Worm (Caenorhabditis elegans): ENCODE data around the gene mihp-2.

Gene mihp-2

ce11 chrV:18903472-18903871 is at the start of gene mihp-2:
mihp-2 (plus strand) TSS chrV:18903772.
- TF ChIP-seq him-1 (tag; optimal IDR thresholded peaks at IDR 0.05): no peak
- TF ChIP-seq dao-5 (tag; optimal IDR thresholded peaks at IDR 0.05): no peak
- TF ChIP-seq W03F9.2 (tag; optimal IDR thresholded peaks at IDR 0.05): no peak

DNA sequence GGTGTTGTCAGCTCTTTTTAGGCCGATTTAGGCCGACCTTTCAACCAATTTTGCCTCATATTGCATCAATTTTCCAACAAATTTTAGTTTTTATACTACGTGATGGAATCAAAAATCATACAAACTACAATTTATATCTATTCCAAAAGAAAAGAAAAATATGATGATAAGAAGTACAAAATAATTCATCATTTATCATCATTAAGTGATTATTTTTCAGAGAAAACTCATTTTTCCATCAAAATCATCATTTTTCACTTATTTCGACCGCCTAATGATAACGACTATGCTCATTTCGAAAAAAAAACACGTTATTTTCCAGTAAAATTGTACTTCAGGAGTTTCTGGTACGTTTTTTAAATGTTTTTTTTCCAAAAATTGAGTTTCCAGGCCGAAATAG is 48.8 kb upstream of the mihp-2 start:
- TF ChIP-seq W03F9.2 (tag; optimal IDR thresholded peaks at IDR 0.05) (no peak), him-1 (tag; optimal IDR thresholded peaks at IDR 0.05) (no peak), dao-5 (tag; optimal IDR thresholded peaks at IDR 0.05) (no peak)

- no peak for TF ChIP-seq him-1 (tag; optimal IDR thresholded peaks at IDR 0.05)
- TF ChIP-seq dao-5 (tag; optimal IDR thresholded peaks at IDR 0.05): no peak
- no peak for TF ChIP-seq W03F9.2 (tag; optimal IDR thresholded peaks at IDR 0.05)
Measured at ce11 chrV:18859121-18859520, 44.5 kb upstream of the mihp-2 start, which contains the start of gene wars-1. wars-1 (minus strand) TSS chrV:18859221.

DNA sequence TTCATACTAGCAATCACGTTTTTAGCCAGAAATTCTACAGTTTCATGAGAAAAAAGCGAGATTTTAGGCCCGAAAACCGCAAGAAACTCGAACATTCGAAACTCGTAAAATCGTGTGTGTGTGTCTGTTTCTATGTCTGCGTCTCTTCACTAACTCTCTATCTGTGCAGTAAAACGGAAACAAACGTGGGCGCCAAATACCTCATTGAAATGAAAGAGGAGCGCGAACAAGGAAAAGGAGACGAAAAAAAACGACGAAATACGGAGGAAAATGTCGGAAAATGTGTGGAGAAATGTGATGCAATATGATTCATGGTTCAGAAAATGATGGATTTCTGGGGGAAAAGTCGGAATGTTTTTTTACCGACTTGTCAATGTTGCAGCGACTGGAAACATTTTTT is 35.1 kb upstream of the mihp-2 start:
- TF ChIP-seq dao-5 (tag; optimal IDR thresholded peaks at IDR 0.05) (no peak), him-1 (tag; optimal IDR thresholded peaks at IDR 0.05) (no peak), W03F9.2 (tag; optimal IDR thresholded peaks at IDR 0.05) (no peak)

- TF ChIP-seq W03F9.2 (tag; optimal IDR thresholded peaks at IDR 0.05): no peak
- TF ChIP-seq dao-5 (tag; optimal IDR thresholded peaks at IDR 0.05): no peak
- no peak for TF ChIP-seq him-1 (tag; optimal IDR thresholded peaks at IDR 0.05)
Measured at ce11 chrV:18870955-18871354, 32.6 kb upstream of the mihp-2 start.

DNA sequence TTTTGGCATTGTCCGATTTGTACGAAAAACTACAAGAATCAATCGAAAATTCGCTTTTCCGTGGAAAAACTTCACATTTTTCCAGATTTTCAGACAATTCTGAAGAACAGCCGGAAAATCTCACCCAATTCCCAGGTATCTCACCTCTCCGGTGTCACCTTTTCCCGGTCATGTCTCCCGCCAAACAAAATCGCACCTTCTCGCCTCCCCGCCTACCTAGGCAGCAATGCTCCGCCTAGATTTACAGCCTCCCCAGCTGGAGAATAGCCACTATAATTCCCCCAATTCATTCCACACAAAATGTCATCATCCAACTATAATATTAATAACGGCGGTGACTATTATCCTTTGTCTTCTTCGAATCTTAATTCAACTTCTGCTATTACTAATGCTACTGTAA is 29.7 kb upstream of the mihp-2 start, which contains the start of gene ceh-51:
TSS of gene ceh-51 (plus strand) at position 301 of the 400 bp plus-strand sequence.
- TF ChIP-seq him-1 (tag; optimal IDR thresholded peaks at IDR 0.05): no peak
- TF ChIP-seq W03F9.2 (tag; optimal IDR thresholded peaks at IDR 0.05): no peak

DNA sequence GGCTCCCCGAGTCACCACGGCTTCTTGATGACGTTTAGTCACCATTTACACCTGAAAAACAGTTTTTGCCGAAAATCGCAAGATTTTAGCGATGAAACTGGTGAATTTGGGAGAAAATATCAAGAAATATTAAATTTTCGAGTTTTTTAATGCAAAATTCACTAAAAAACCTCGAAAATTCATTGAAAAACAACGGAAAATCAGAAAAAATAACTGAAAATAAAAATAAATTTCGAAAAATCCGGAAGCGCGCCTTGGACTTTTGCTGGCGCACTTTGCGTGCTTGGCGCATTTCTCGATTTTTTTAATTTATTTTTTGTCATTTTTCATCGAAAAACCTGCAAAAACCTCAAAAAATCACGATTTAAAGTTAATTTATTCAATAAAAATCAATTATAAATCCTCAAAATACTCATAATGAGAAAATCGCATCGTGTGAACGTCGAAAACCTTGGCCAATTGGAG is 8.6 kb upstream of the mihp-2 start, which contains the start of gene emb-4:
TSS of gene emb-4 (minus strand) at position 51 of the 465 bp plus-strand sequence.
- TF ChIP-seq W03F9.2 (tag; optimal IDR thresholded peaks at IDR 0.05): peak; percentile 55
- TF ChIP-seq dao-5 (tag; optimal IDR thresholded peaks at IDR 0.05): no peak
- no peak for TF ChIP-seq him-1 (tag; optimal IDR thresholded peaks at IDR 0.05)

ce11 chrV:18900437-18900836 is 3.1 kb upstream of the mihp-2 start, which contains the start of gene nhr-243:
nhr-243 (minus strand) TSS chrV:18900537.
- TF ChIP-seq dao-5 (tag; optimal IDR thresholded peaks at IDR 0.05): no peak
- no peak for TF ChIP-seq him-1 (tag; optimal IDR thresholded peaks at IDR 0.05)
- no peak for TF ChIP-seq W03F9.2 (tag; optimal IDR thresholded peaks at IDR 0.05)

- TF ChIP-seq W03F9.2 (tag; optimal IDR thresholded peaks at IDR 0.05) (no peak), dao-5 (tag; optimal IDR thresholded peaks at IDR 0.05) (no peak), him-1 (tag; optimal IDR thresholded peaks at IDR 0.05) (no peak)
Measured at ce11 chrV:18901530-18901929, 2.0 kb upstream of the mihp-2 start.

DNA sequence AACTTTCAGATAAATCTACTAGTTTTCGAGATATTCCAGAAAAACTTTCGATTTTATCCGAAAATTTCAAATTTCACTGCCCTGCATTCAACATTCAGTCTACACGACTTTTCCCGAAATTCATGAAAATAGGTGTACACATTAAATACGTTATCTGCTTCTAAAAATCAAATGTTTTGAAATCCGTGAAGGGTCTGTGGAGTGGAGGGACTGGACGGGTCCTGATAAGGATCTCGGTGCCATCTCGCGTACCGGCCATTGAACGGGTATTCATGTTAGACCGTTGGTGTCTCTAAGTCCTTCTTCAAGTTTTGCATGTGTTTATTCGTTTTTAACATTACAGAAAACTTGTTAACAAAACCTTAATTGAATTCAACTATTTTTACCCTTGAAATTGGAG is 3.9 kb downstream of the mihp-2 start:
- TF ChIP-seq him-1 (tag; optimal IDR thresholded peaks at IDR 0.05) (no peak), W03F9.2 (tag; optimal IDR thresholded peaks at IDR 0.05) (no peak), dao-5 (tag; optimal IDR thresholded peaks at IDR 0.05) (no peak)

- TF ChIP-seq W03F9.2 (tag; optimal IDR thresholded peaks at IDR 0.05) (no peak), dao-5 (tag; optimal IDR thresholded peaks at IDR 0.05) (no peak), him-1 (tag; optimal IDR thresholded peaks at IDR 0.05) (no peak)
Measured at ce11 chrV:18909682-18910081, 6.1 kb downstream of the mihp-2 start.

- TF ChIP-seq dao-5 (tag; optimal IDR thresholded peaks at IDR 0.05): no peak
- TF ChIP-seq W03F9.2 (tag; optimal IDR thresholded peaks at IDR 0.05): no peak
- no peak for TF ChIP-seq him-1 (tag; optimal IDR thresholded peaks at IDR 0.05)
Measured at ce11 chrV:18911736-18912135, 8.2 kb downstream of the mihp-2 start, which contains the start of gene cyp-42A1. cyp-42A1 (plus strand) TSS chrV:18912036.

DNA sequence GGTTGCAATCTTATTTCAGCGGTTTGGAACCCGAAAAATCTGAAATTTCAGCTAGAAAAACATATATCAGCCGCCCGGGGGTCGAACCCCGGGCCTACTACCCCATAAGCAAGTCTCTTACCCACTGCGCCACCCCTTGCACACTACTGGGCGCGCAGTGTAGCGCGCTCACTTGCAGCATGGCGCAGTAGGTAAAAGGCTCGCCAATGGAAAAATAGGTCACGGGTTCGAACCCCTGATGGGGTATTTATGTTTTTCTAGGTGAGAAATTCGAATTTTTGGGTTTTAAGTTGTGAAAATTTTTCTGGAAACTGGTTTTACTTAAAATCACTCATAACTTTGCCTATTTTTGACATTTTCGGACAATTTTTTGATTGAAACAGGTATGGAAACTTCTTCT is 9.0 kb downstream of the mihp-2 start:
- TF ChIP-seq W03F9.2 (tag; optimal IDR thresholded peaks at IDR 0.05) (no peak), dao-5 (tag; optimal IDR thresholded peaks at IDR 0.05) (no peak), him-1 (tag; optimal IDR thresholded peaks at IDR 0.05) (no peak)

- TF ChIP-seq W03F9.2 (tag; optimal IDR thresholded peaks at IDR 0.05) (no peak), him-1 (tag; optimal IDR thresholded peaks at IDR 0.05) (no peak), dao-5 (tag; optimal IDR thresholded peaks at IDR 0.05) (no peak)
Measured at ce11 chrV:18913120-18913519, 9.5 kb downstream of the mihp-2 start.

- TF ChIP-seq W03F9.2 (tag; optimal IDR thresholded peaks at IDR 0.05) (no peak), him-1 (tag; optimal IDR thresholded peaks at IDR 0.05) (no peak), dao-5 (tag; optimal IDR thresholded peaks at IDR 0.05) (no peak)
Measured at ce11 chrV:18917396-18917795, 13.8 kb downstream of the mihp-2 start.

Data from whole organism, L4/young adult.